Worm (Caenorhabditis elegans) whole organism, mixed stage, embryonic: Measurements from ENCODE around the gene T10D4.19.

Source experiments
- ces-1 ChIP-seq: fragments of 150-350 bp; optimal IDR thresholded peaks from 2 replicates; lab custom pipeline; 2014; ENCODE audit warnings: missing biosample characterization, missing genetic modification reagents, missing genetic modification characterization
- lin-13 ChIP-seq: fragments of 150-350 bp; optimal IDR thresholded peaks from 2 replicates; lab custom pipeline; 2014; ENCODE audit warnings: missing biosample characterization, missing genetic modification characterization
- snpc-4 ChIP-seq: fragments of 150-350 bp; optimal IDR thresholded peaks from 2 replicates; lab custom pipeline; 2014; ENCODE audit warnings: missing biosample characterization, missing genetic modification characterization
- ztf-11 ChIP-seq: fragments of 150-350 bp; optimal IDR thresholded peaks from 2 replicates; lab custom pipeline; 2014; ENCODE audit warnings: missing biosample characterization, missing genetic modification characterization

DNA sequence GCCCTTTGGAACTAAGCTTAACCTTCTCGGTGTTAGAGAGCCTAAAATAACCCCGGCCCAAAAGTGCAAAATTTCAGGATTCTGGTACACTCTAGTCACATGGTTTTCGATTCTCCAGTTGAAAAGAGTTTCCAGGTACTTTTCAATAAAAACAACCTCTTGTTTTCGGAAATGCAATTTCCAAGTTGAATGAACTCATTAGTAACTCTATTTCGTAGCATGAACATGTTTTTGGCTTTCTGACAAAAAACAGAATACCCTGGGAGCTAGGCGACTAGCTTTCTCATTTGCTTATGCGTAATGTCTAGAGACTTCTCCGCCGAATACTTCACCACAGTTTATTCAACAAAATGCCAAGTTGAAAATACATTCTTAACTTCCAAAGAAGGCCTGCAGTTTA is 28.5 kb upstream of the T10D4.19 start, which contains the start of gene srh-71:
- TF ChIP-seq lin-13 (no peak), ces-1 (GFP tag; lab: Kevin White, UChicago) (no peak), ztf-11 (no peak), snpc-4 (no peak)
